Fruit fly (Drosophila melanogaster): Measurements from ENCODE around the gene CG5342.

CG5342 gene

dm6 chr3R:11617363-11617762 is 38.7 kb downstream of the CG5342 start:
- TF ChIP-seq bowl (GFP tag; IDR thresholded peaks at IDR 0.05): no peak
- TF ChIP-seq CG10274 (GFP tag; optimal IDR thresholded peaks at IDR 0.05): no peak
- peak; percentile 4 for TF ChIP-seq CG12219 (GFP tag; optimal IDR thresholded peaks at IDR 0.05)
- TF ChIP-seq Oaz (GFP tag; IDR thresholded peaks at IDR 0.05): no peak
- TF ChIP-seq Kr (GFP tag; optimal IDR thresholded peaks at IDR 0.05): no peak
- no peak for TF ChIP-seq NfI (GFP tag; optimal IDR thresholded peaks at IDR 0.05)
- peak; percentile 10 for TF ChIP-seq CG6813 (GFP tag; optimal IDR thresholded peaks at IDR 0.05)
- peak; percentile 60 for TF ChIP-seq CG6254 (GFP tag; optimal IDR thresholded peaks at IDR 0.05)
- TF ChIP-seq CG34224 (GFP tag; IDR thresholded peaks at IDR 0.05; ENCODE audit: partially characterized antibody): no peak
- TF ChIP-seq Sox102F (GFP tag; optimal IDR thresholded peaks at IDR 0.05): peak; percentile 26
- TF ChIP-seq NC2α (GFP tag; optimal IDR thresholded peaks at IDR 0.05): no peak
- peak; percentile 25 for TF ChIP-seq CG1233 (GFP tag; optimal IDR thresholded peaks at IDR 0.05)
- TF ChIP-seq CHES-1-like (GFP tag; optimal IDR thresholded peaks at IDR 0.05): no peak
- no peak for TF ChIP-seq Ets97D (GFP tag; optimal IDR thresholded peaks at IDR 0.05)
- TF ChIP-seq HLH3B (GFP tag; IDR thresholded peaks at IDR 0.05): no peak
- no peak for TF ChIP-seq CrebB (tag; optimal IDR thresholded peaks at IDR 0.05)
- no peak for TF ChIP-seq CG4707 (GFP tag; optimal IDR thresholded peaks at IDR 0.05)
- no peak for TF ChIP-seq tgo (GFP tag; IDR thresholded peaks at IDR 0.05)
- TF ChIP-seq caup (GFP tag; optimal IDR thresholded peaks at IDR 0.05; ENCODE audit: severe bottlenecking): no peak
- no peak for TF ChIP-seq E2f1 (GFP tag; IDR thresholded peaks at IDR 0.05)
- TF ChIP-seq HmgZ (tag; optimal IDR thresholded peaks at IDR 0.05): no peak
- no peak for TF ChIP-seq Deaf1 (tag; optimal IDR thresholded peaks at IDR 0.05)
- TF ChIP-seq Six4 (GFP tag; optimal IDR thresholded peaks at IDR 0.05): peak; percentile 38
- no peak for TF ChIP-seq kni (GFP tag; optimal IDR thresholded peaks at IDR 0.05)
- no peak for TF ChIP-seq dan (GFP tag; IDR thresholded peaks at IDR 0.05)
- TF ChIP-seq ssp (GFP tag; IDR thresholded peaks at IDR 0.05): no peak
- TF ChIP-seq B-H2 (GFP tag; optimal IDR thresholded peaks at IDR 0.05): no peak
- peak; percentile 56 for TF ChIP-seq CG4424 (GFP tag; optimal IDR thresholded peaks at IDR 0.05)
- no peak for TF ChIP-seq YL-1 (GFP tag; optimal IDR thresholded peaks at IDR 0.05)
- peak; percentile 42 for TF ChIP-seq CG1529 (GFP tag; optimal IDR thresholded peaks at IDR 0.05)
- no peak for TF ChIP-seq crp (GFP tag; optimal IDR thresholded peaks at IDR 0.05)
- TF ChIP-seq stwl (tag; optimal IDR thresholded peaks at IDR 0.05): peak; percentile 3
- no peak for TF ChIP-seq Bteb2 (GFP tag; optimal IDR thresholded peaks at IDR 0.05)
- no peak for TF ChIP-seq CG12744 (GFP tag; optimal IDR thresholded peaks at IDR 0.05)
- no peak for TF ChIP-seq CG1647 (GFP tag; optimal IDR thresholded peaks at IDR 0.05)
- TF ChIP-seq CG5953 (GFP tag; IDR thresholded peaks at IDR 0.05): no peak
- 0 out of 3 replicates have a peak, but pooled peaks have one; percentile 36 for TF ChIP-seq CG17361 (GFP tag; IDR thresholded peaks at IDR 0.05)
- no peak for TF ChIP-seq CG11560 (tag; IDR thresholded peaks at IDR 0.05)
- no peak for TF ChIP-seq Gsc (GFP tag; IDR thresholded peaks at IDR 0.05)
- TF ChIP-seq lbe (GFP tag; optimal IDR thresholded peaks at IDR 0.05): no peak
- TF ChIP-seq CG17328 (GFP tag; IDR thresholded peaks at IDR 0.05): 0 out of 2 replicates have a peak, but pooled peaks have one; percentile 10
- TF ChIP-seq gcm2 (GFP tag; optimal IDR thresholded peaks at IDR 0.05): no peak
- TF ChIP-seq Sry-δ (GFP tag; optimal IDR thresholded peaks at IDR 0.05): no peak
- TF ChIP-seq Sox100B (GFP tag; optimal IDR thresholded peaks at IDR 0.05): no peak
- TF ChIP-seq CG10147 (GFP tag; optimal IDR thresholded peaks at IDR 0.05): no peak
- no peak for TF ChIP-seq CG9215 (GFP tag; IDR thresholded peaks at IDR 0.05)
- no peak for TF ChIP-seq Lhr (GFP tag; optimal IDR thresholded peaks at IDR 0.05)
- no peak for TF ChIP-seq slbo (GFP tag; IDR thresholded peaks at IDR 0.05)
- no peak for TF ChIP-seq CG14050 (GFP tag; IDR thresholded peaks at IDR 0.05)
- TF ChIP-seq CG8359 (GFP tag; optimal IDR thresholded peaks at IDR 0.05; ENCODE audit: borderline replicate concordance): no peak
- TF ChIP-seq CG2199 (GFP tag; IDR thresholded peaks at IDR 0.05): no peak
- TF ChIP-seq Atf-2 (GFP tag; optimal IDR thresholded peaks at IDR 0.05): peak; percentile 26

Measured in whole organism, embryonic.